Fruit fly (Drosophila melanogaster): ENCODE measurements around the gene GstD2.

DNA sequence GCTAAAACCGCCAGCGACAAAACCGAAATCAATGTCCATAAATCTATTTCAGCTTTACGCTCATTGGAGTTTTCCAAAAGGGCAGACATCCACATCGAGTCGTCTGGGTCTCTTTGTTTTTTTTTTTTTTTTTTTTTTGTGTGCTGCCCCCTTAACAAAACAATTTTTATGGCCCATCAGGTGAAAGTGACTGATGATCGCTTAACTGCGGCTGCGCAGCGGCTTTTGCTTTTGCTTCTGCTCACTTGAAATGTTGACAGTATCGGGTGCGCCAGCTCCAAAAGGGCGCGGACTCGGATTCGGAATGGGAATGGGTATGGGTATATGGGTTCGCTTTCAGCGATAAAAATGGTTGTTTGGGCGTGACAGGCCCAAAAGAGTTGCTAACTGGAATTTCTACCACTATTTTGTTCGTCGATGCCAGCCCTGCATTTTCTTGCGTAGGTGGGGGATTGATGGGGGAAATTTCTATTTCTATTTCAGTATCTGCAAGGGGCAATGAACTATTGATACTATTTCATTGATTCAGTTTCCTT is 9.7 kb upstream of the GstD2 start:
- TF ChIP-seq CG8159 (tag; optimal IDR thresholded peaks at IDR 0.05) (no peak), D1 (tag; optimal IDR thresholded peaks at IDR 0.05) (no peak), gl (tag; optimal IDR thresholded peaks at IDR 0.05) (no peak), rn (GFP tag; IDR thresholded peaks at IDR 0.05) (no peak), CG8301 (tag; optimal IDR thresholded peaks at IDR 0.05) (no peak), EcR (GFP tag; optimal IDR thresholded peaks at IDR 0.05) (no peak), Snoo (tag; optimal IDR thresholded peaks at IDR 0.05) (no peak), CG4496 (GFP tag; IDR thresholded peaks at IDR 0.05) (no peak), fd96Ca (GFP tag; IDR thresholded peaks at IDR 0.05) (no peak)
